Fruit fly (Drosophila melanogaster): ENCODE results near the gene ATP6AP2.

Gene ATP6AP2

DNA sequence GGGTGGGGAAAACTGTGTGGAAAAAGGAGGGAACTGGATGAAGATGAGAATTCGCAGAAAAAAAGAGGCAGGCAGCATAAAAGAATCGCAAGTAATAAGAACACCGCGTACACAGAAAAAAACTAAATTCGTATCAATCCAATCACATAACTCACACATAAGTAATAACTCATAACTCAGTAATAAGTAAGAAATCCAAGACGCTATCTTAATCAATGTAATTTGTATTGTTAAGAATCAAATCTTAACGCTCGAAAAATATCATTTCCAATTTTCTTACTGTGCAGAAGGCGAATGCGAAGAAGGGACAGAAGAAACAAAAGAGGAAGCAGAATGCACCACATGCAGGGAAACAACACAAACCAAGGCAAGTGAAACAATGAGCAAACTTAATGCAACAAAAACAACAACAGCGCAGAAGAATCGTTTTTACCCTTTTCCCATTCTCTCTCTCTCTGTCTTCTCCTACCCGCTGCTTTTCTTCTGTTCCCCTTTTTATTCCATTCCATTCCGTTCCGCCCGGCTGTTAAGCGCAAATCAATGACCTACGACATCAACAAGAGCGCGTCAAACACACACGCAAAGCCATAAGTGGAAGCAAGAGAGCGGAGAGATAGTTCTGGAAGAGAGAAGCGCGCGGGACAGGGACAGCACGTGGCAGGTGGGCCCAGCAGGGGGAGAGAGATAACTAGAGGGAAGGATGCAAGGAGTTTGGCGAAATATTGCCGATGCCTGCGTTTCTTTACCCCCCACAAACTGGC, 31.2 kb upstream of the ATP6AP2 start (continued):
- TF ChIP-seq CG10366 (GFP tag; IDR thresholded peaks at IDR 0.05) (peak; percentile 68), chinmo (GFP tag; IDR thresholded peaks at IDR 0.05; ENCODE audit: partially characterized antibody) (0 out of 4 replicates have a peak, but pooled peaks have one; percentile 68), Fer2 (tag; optimal IDR thresholded peaks at IDR 0.05) (no peak), fd64A (GFP tag; optimal IDR thresholded peaks at IDR 0.05) (peak; percentile 19), sc (optimal IDR thresholded peaks at IDR 0.05) (no peak), sc (GFP tag; optimal IDR thresholded peaks at IDR 0.05) (peak; percentile 69), CG18599 (GFP tag; optimal IDR thresholded peaks at IDR 0.05) (peak; percentile 83), CG13296 (GFP tag; optimal IDR thresholded peaks at IDR 0.05) (peak; percentile 8), CG32767 (GFP tag; IDR thresholded peaks at IDR 0.05) (no peak), esg (GFP tag; conservative IDR thresholded peaks at IDR 0.05) (peak; percentile 68), NC2α (GFP tag; optimal IDR thresholded peaks at IDR 0.05) (peak; percentile 78), CG11456 (GFP tag; IDR thresholded peaks at IDR 0.05) (0 out of 3 replicates have a peak, but pooled peaks have one; percentile 53), CG5953 (GFP tag; IDR thresholded peaks at IDR 0.05) (no peak), fru (optimal IDR thresholded peaks at IDR 0.05) (no peak), row (GFP tag; IDR thresholded peaks at IDR 0.05) (peak; percentile 83), CG1792 (GFP tag; optimal IDR thresholded peaks at IDR 0.05) (peak; percentile 79), Sox100B (GFP tag; optimal IDR thresholded peaks at IDR 0.05) (peak; percentile 78), Spps (tag; optimal IDR thresholded peaks at IDR 0.05) (peak; percentile 64), CG8281 (tag; optimal IDR thresholded peaks at IDR 0.05) (no peak), HmgD (GFP tag; optimal IDR thresholded peaks at IDR 0.05) (no peak), pita (GFP tag; optimal IDR thresholded peaks at IDR 0.05) (no peak), zf30C (GFP tag; optimal IDR thresholded peaks at IDR 0.05) (peak; percentile 67), CG30403 (GFP tag; optimal IDR thresholded peaks at IDR 0.05) (peak; percentile 83), pzg (GFP tag; optimal IDR thresholded peaks at IDR 0.05) (no peak), CG1647 (GFP tag; optimal IDR thresholded peaks at IDR 0.05) (peak; percentile 60), CG10462 (GFP tag; optimal IDR thresholded peaks at IDR 0.05) (peak; percentile 51), prd (optimal IDR thresholded peaks at IDR 0.05) (no peak), prd (GFP tag; IDR thresholded peaks at IDR 0.05) (peak; percentile 87), maf-S (GFP tag; optimal IDR thresholded peaks at IDR 0.05) (peak; percentile 67), CG33213 (GFP tag; optimal IDR thresholded peaks at IDR 0.05) (peak; percentile 60), sna (GFP tag; IDR thresholded peaks at IDR 0.05; ENCODE audit: partially characterized antibody) (peak; percentile 31; the same call in 1 of the 2 replicates), HLH3B (GFP tag; IDR thresholded peaks at IDR 0.05) (peak; percentile 66), ERR (GFP tag; optimal IDR thresholded peaks at IDR 0.05) (no peak), Deaf1 (tag; optimal IDR thresholded peaks at IDR 0.05) (peak; percentile 34), Mes4 (GFP tag; optimal IDR thresholded peaks at IDR 0.05) (peak; percentile 80), Side (GFP tag; optimal IDR thresholded peaks at IDR 0.05) (peak; percentile 88), CG7556 (GFP tag; optimal IDR thresholded peaks at IDR 0.05) (peak; percentile 79), eve (GFP tag; optimal IDR thresholded peaks at IDR 0.05) (peak in 1 of 2 experiments; percentile 96), Ravus (GFP tag; IDR thresholded peaks at IDR 0.05) (no peak), CG10565 (GFP tag; optimal IDR thresholded peaks at IDR 0.05) (peak; percentile 48), CG7372 (GFP tag; IDR thresholded peaks at IDR 0.05) (0 out of 2 replicates have a peak, but pooled peaks have one; percentile 24), Antp (GFP tag; optimal IDR thresholded peaks at IDR 0.05) (peak; percentile 82), CG14014 (GFP tag; IDR thresholded peaks at IDR 0.05) (no peak; the same call in 1 of the 2 replicates), pnt (GFP tag; optimal IDR thresholded peaks at IDR 0.05) (peak; percentile 92), scrt (GFP tag; optimal IDR thresholded peaks at IDR 0.05) (no peak), H15 (GFP tag; IDR thresholded peaks at IDR 0.05) (peak; percentile 67; the same call in 1 of the 3 replicates), E2f1 (GFP tag; IDR thresholded peaks at IDR 0.05) (peak; percentile 69; the same call in 1 of the 2 replicates), Vsx1 (GFP tag; optimal IDR thresholded peaks at IDR 0.05) (peak; percentile 47), shn (GFP tag; optimal IDR thresholded peaks at IDR 0.05) (peak; percentile 75), inv (GFP tag; IDR thresholded peaks at IDR 0.05; ENCODE audit: partially characterized antibody) (no peak)
